Fruit fly (Drosophila melanogaster): ENCODE data around the gene Dmtn.

Dmtn gene

DNA sequence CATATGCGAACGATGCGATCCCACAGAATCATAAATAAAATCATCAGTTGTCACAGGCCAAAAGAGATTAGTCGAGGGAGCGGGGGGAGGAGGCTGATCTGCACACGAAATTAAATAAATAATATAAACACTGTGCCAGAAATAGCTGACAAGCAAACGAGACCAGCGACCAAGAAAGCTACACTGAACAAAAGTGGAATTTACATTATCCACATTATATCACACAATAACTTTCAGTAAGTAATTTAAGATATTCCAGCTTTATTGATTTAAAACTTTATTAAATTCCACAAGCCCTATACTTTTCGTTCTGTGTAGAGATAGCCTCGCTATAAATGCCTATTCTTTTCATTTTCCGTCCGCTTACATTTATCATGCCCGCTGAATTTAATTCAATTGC, 1.5 kb downstream of the Dmtn start (continued):
- peak; percentile 59 for TF ChIP-seq Ets21C (GFP tag; optimal IDR thresholded peaks at IDR 0.05)
- TF ChIP-seq CG8319 (GFP tag; optimal IDR thresholded peaks at IDR 0.05): peak; percentile 55
- peak; percentile 78 for TF ChIP-seq Eip75B (GFP tag; optimal IDR thresholded peaks at IDR 0.05)
- peak; percentile 71 for TF ChIP-seq pdm3 (GFP tag; optimal IDR thresholded peaks at IDR 0.05)
- TF ChIP-seq Hr39 (GFP tag; optimal IDR thresholded peaks at IDR 0.05): peak; percentile 71
- TF ChIP-seq CG3919 (GFP tag; optimal IDR thresholded peaks at IDR 0.05): peak; percentile 79
- peak; percentile 67 for TF ChIP-seq Met (GFP tag; optimal IDR thresholded peaks at IDR 0.05)
- TF ChIP-seq esn (GFP tag; optimal IDR thresholded peaks at IDR 0.05): peak; percentile 74
- TF ChIP-seq CG6808 (GFP tag; optimal IDR thresholded peaks at IDR 0.05): peak; percentile 46
- peak; percentile 67 for TF ChIP-seq Ets96B (tag; optimal IDR thresholded peaks at IDR 0.05)
- peak; percentile 68 for TF ChIP-seq lz (GFP tag; optimal IDR thresholded peaks at IDR 0.05)
- TF ChIP-seq CG6854 (GFP tag; optimal IDR thresholded peaks at IDR 0.05): no peak
- peak; percentile 79 for TF ChIP-seq CG31627 (GFP tag; optimal IDR thresholded peaks at IDR 0.05)
- peak; percentile 83 for TF ChIP-seq Hr4 (GFP tag; optimal IDR thresholded peaks at IDR 0.05)
- TF ChIP-seq topi (GFP tag; optimal IDR thresholded peaks at IDR 0.05): peak; percentile 75
- peak; percentile 64 for TF ChIP-seq Smox (GFP tag; optimal IDR thresholded peaks at IDR 0.05)
- TF ChIP-seq CG10669 (GFP tag; optimal IDR thresholded peaks at IDR 0.05): peak; percentile 64
- TF ChIP-seq CG3032 (tag; optimal IDR thresholded peaks at IDR 0.05): peak; percentile 53
- peak; percentile 46 for TF ChIP-seq CG11902 (GFP tag; optimal IDR thresholded peaks at IDR 0.05)
- TF ChIP-seq dsx (GFP tag; optimal IDR thresholded peaks at IDR 0.05; ENCODE audit: poor library complexity, severe bottlenecking): peak; percentile 45
- TF ChIP-seq CG6792 (GFP tag; optimal IDR thresholded peaks at IDR 0.05): peak; percentile 73
- peak; percentile 23 for TF ChIP-seq spab (GFP tag; optimal IDR thresholded peaks at IDR 0.05)
- TF ChIP-seq CG6276 (GFP tag; optimal IDR thresholded peaks at IDR 0.05): peak; percentile 74
- TF ChIP-seq CG9139 (GFP tag; optimal IDR thresholded peaks at IDR 0.05): no peak
- no peak for TF ChIP-seq Hr38 (GFP tag; optimal IDR thresholded peaks at IDR 0.05)
- TF ChIP-seq Sox15 (GFP tag; optimal IDR thresholded peaks at IDR 0.05): peak; percentile 55
- peak; percentile 40 for TF ChIP-seq fkh (GFP tag; optimal IDR thresholded peaks at IDR 0.05)

DNA sequence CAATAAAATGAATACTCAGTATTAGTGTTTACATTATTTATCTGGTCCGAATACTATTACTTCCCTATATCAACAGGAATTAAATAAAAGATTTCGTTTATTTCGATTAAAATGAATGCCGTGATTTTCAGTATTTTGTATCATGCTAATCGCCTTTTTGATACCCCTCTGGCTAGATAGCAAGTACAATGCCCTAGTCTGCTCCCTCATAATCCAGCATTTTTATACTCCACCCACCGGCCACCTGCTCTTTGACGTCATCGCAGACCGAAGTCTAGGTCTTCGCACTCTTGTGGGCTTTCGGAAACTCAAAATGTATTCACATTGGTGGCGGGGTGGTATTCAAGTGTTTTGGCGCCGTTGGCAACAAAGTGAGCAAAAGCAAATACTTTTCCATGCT, 2.0 kb downstream of the Dmtn start:
- TF ChIP-seq esn (GFP tag; optimal IDR thresholded peaks at IDR 0.05) (no peak), Hr39 (GFP tag; optimal IDR thresholded peaks at IDR 0.05) (no peak), CG6854 (GFP tag; optimal IDR thresholded peaks at IDR 0.05) (no peak), Sox14 (GFP tag; optimal IDR thresholded peaks at IDR 0.05) (no peak), dsx (GFP tag; optimal IDR thresholded peaks at IDR 0.05; ENCODE audit: poor library complexity, severe bottlenecking) (no peak), Eip78C (GFP tag) (no peak), vri (GFP tag; optimal IDR thresholded peaks at IDR 0.05) (peak; percentile 61)

DNA sequence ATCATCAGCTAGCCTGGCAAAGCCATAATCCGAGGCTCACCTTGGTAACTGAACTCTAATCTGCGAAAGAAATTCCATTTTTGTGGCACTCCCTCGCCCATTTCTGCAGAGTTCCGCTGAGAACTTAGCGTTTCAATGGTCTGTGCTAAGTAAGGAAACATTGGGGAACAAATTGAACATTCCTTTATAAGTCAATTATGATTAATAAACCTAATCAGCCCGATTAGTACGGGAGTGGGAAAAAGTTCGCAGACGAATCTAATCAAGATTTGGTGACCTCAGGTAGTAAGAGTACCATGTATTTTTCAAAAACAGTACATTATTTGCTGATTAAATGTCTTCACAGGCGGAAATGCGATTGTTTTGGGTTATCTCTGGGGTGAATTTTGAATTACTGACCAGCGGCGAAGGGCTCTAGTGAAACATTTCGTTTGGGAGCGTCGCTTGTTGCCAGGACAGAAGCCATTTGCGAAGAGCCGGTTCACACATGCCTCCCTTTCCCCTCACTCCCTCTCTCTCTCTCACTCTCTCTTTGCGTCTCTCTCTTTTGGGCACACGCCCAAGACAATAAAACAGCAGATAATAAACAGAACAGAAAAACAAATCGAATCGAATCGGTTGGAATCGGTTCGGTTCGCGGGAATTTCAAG, 3.0 kb downstream of the Dmtn start:
- TF ChIP-seq CG6854 (GFP tag; optimal IDR thresholded peaks at IDR 0.05) (peak; percentile 44), Sox14 (GFP tag; optimal IDR thresholded peaks at IDR 0.05) (no peak), net (GFP tag; optimal IDR thresholded peaks at IDR 0.05) (no peak), Eip78C (GFP tag) (peak; percentile 29), CG8319 (GFP tag; optimal IDR thresholded peaks at IDR 0.05) (no peak), CG1621 (tag; optimal IDR thresholded peaks at IDR 0.05) (peak; percentile 6), fkh (GFP tag; optimal IDR thresholded peaks at IDR 0.05) (peak; percentile 28), acj6 (GFP tag; optimal IDR thresholded peaks at IDR 0.05) (no peak), dsx (GFP tag; optimal IDR thresholded peaks at IDR 0.05; ENCODE audit: poor library complexity, severe bottlenecking) (peak; percentile 21), CG6163 (GFP tag; IDR thresholded peaks at IDR 0.05) (peak; percentile 46; the same call in 1 of the 3 replicates), CG9139 (GFP tag; optimal IDR thresholded peaks at IDR 0.05) (peak; percentile 15), Sox102F (GFP tag; optimal IDR thresholded peaks at IDR 0.05) (peak; percentile 0), ss (GFP tag; optimal IDR thresholded peaks at IDR 0.05) (peak; percentile 33 to 52), CG7368 (GFP tag; optimal IDR thresholded peaks at IDR 0.05) (no peak), svp (GFP tag) (peak; percentile 95), CG6808 (GFP tag; optimal IDR thresholded peaks at IDR 0.05) (peak; percentile 10), esn (GFP tag; optimal IDR thresholded peaks at IDR 0.05) (no peak), eg (GFP tag; IDR thresholded peaks at IDR 0.05) (0 out of 3 replicates have a peak, but pooled peaks have one; percentile 28), spab (GFP tag; optimal IDR thresholded peaks at IDR 0.05) (peak; percentile 15), CG8119 (GFP tag; IDR thresholded peaks at IDR 0.05) (0 out of 3 replicates have a peak, but pooled peaks have one; percentile 18), Met (GFP tag; optimal IDR thresholded peaks at IDR 0.05) (no peak), Lpt (GFP tag; optimal IDR thresholded peaks at IDR 0.05) (no peak), vri (GFP tag; optimal IDR thresholded peaks at IDR 0.05) (no peak)

Measured in whole organism, prepupa.